Worm (Caenorhabditis elegans) whole organism, young adult: ENCODE data around the gene T09F5.10.

ENCODE experiments used
- B0261.1 ChIP-seq: sonication (generic microtip); optimal IDR thresholded peaks from 2 replicates; lab custom pipeline; 2016; ENCODE audit warnings: mild to moderate bottlenecking, missing genetic modification characterization, moderate library complexity, missing compliant biosample characterization
- C06A6.2 ChIP-seq: fragments of 200-800 bp; sonication (Bioruptor generic); conservative IDR thresholded peaks from 2 replicates; pipeline ENCODE4 v1.3.6; 2022; ENCODE audit warnings: missing genetic modification characterization, missing compliant biosample characterization
- D2030.7 ChIP-seq: fragments of 200-800 bp; sonication (Bioruptor generic); IDR thresholded peaks from 2 replicates; pipeline ENCODE4 v1.3.6; 2022; ENCODE audit warnings: missing genetic modification reagents, missing genetic modification characterization, missing compliant biosample characterization
- F23B12.7 ChIP-seq: sonication (generic microtip); optimal IDR thresholded peaks from 2 replicates; lab custom pipeline; 2017; ENCODE audit warnings: missing genetic modification characterization, mild to moderate bottlenecking, missing compliant biosample characterization, antibody characterized with exemption, moderate library complexity; ENCODE audit not compliant: insufficient read depth
- F39B2.1 ChIP-seq: fragments of 200-800 bp; sonication (Bioruptor generic); IDR thresholded peaks from 2 replicates; pipeline ENCODE4 v1.3.6; 2022; ENCODE audit warnings: missing genetic modification reagents, missing genetic modification characterization, missing compliant biosample characterization
- F52B5.7 ChIP-seq: sonication (generic microtip); optimal IDR thresholded peaks from 2 replicates; lab custom pipeline; 2016; ENCODE audit warnings: mild to moderate bottlenecking, missing genetic modification characterization, missing compliant biosample characterization
- F55B11.4 ChIP-seq: sonication (generic microtip); optimal IDR thresholded peaks from 2 replicates; lab custom pipeline; 2016; ENCODE audit warnings: missing compliant biosample characterization, missing genetic modification characterization, borderline replicate concordance; ENCODE audit not compliant: insufficient read depth
- F57A8.1 ChIP-seq: fragments of 200-800 bp; sonication (Bioruptor generic); optimal IDR thresholded peaks from 2 replicates; lab custom pipeline; 2018; ENCODE audit warnings: mild to moderate bottlenecking, missing genetic modification characterization, moderate library complexity, missing compliant biosample characterization
- K11D2.4 ChIP-seq: fragments of 200-800 bp; sonication (Bioruptor generic); IDR thresholded peaks from 2 replicates; pipeline ENCODE4 v1.3.6; 2022; ENCODE audit warnings: missing genetic modification reagents, missing genetic modification characterization, missing compliant biosample characterization
- T26A5.8 ChIP-seq: sonication (generic microtip); optimal IDR thresholded peaks from 2 replicates; lab custom pipeline; 2016; ENCODE audit warnings: missing genetic modification characterization, missing compliant biosample characterization
- Y53G8AR.9 ChIP-seq: fragments of 200-800 bp; sonication (Bioruptor generic); conservative IDR thresholded peaks from 2 replicates; pipeline ENCODE4 v1.3.6; 2022; ENCODE audit warnings: missing genetic modification reagents, missing genetic modification characterization, missing compliant biosample characterization
- Y79H2A.3 ChIP-seq: fragments of 200-800 bp; sonication (Bioruptor generic); conservative IDR thresholded peaks from 2 replicates; pipeline ENCODE4 v1.3.6; 2022; ENCODE audit warnings: missing genetic modification reagents, missing genetic modification characterization, missing compliant biosample characterization
- Y95B8A.8 ChIP-seq: fragments of 200-800 bp; sonication (Bioruptor generic); IDR thresholded peaks from 2 replicates; pipeline ENCODE4 v1.3.6; 2022; ENCODE audit warnings: missing genetic modification reagents, missing genetic modification characterization, missing compliant biosample characterization
- aptf-2 ChIP-seq: fragments of 200-800 bp; sonication (Bioruptor generic); conservative IDR thresholded peaks from 2 replicates; pipeline ENCODE4 v1.3.6; 2022; ENCODE audit warnings: missing genetic modification reagents, missing genetic modification characterization, missing compliant biosample characterization
- attf-5 ChIP-seq: fragments of 200-800 bp; sonication (Bioruptor generic); optimal IDR thresholded peaks from 2 replicates; lab custom pipeline; 2018; ENCODE audit warnings: mild to moderate bottlenecking, missing genetic modification characterization, missing compliant biosample characterization
- ceh-100 ChIP-seq: fragments of 200-800 bp; sonication (Bioruptor generic); IDR thresholded peaks from 2 replicates; pipeline ENCODE4 v1.3.6; 2022; ENCODE audit warnings: missing genetic modification reagents, missing genetic modification characterization, missing compliant biosample characterization
- ceh-27 ChIP-seq: fragments of 200-800 bp; sonication (Bioruptor generic); optimal IDR thresholded peaks from 2 replicates; lab custom pipeline; 2018; ENCODE audit warnings: mild to moderate bottlenecking, missing genetic modification characterization, moderate library complexity, missing compliant biosample characterization
- ceh-58 ChIP-seq: fragments of 200-800 bp; sonication (Bioruptor generic); IDR thresholded peaks from 2 replicates; pipeline ENCODE4 v1.3.6; 2022; ENCODE audit warnings: missing genetic modification characterization, missing compliant biosample characterization
- die-1 ChIP-seq: sonication (generic microtip); optimal IDR thresholded peaks from 2 replicates; lab custom pipeline; 2016; ENCODE audit warnings: missing genotype, mild to moderate bottlenecking, missing genetic modification characterization, missing compliant biosample characterization
- dox-1 ChIP-seq: fragments of 200-800 bp; sonication (Bioruptor generic); IDR thresholded peaks from 2 replicates; pipeline ENCODE4 v1.3.6; 2022; ENCODE audit warnings: missing genetic modification reagents, missing genetic modification characterization, missing compliant biosample characterization
- dpl-1 ChIP-seq: fragments of 150-350 bp; optimal IDR thresholded peaks from 2 replicates; lab custom pipeline; 2014; ENCODE audit warnings: missing biosample characterization, missing genetic modification reagents, missing genetic modification characterization
- egl-44 ChIP-seq: fragments of 200-800 bp; sonication (Bioruptor generic); IDR thresholded peaks from 2 replicates; pipeline ENCODE4 v1.3.6; 2022; ENCODE audit warnings: missing genetic modification reagents, missing genetic modification characterization, missing compliant biosample characterization
- him-1 ChIP-seq: sonication (generic microtip); optimal IDR thresholded peaks from 2 replicates; lab custom pipeline; 2016; ENCODE audit warnings: missing genotype, missing genetic modification reagents, missing genetic modification characterization, missing compliant biosample characterization
- hsf-1 ChIP-seq: fragments of 200-800 bp; sonication (Bioruptor generic); IDR thresholded peaks from 2 replicates; pipeline ENCODE4 v1.3.6; 2022; ENCODE audit warnings: missing genetic modification reagents, missing genetic modification characterization, missing compliant biosample characterization
- let-607 ChIP-seq, 2 experiments: fragments of 200-800 bp in 1 of 2; sonication (Bioruptor generic) in 1 of 2; sonication (generic microtip) in 1 of 2; optimal IDR thresholded peaks; 2 replicates each; lab custom pipeline; 2016 to 2018; ENCODE audit warnings: mild to moderate bottlenecking in 2 of 2, missing compliant biosample characterization in 2 of 2, missing genetic modification characterization in 2 of 2, moderate library complexity in 2 of 2, missing genotype in 1 of 2
- lin-40 ChIP-seq: sonication (generic microtip); optimal IDR thresholded peaks from 2 replicates; lab custom pipeline; 2016; ENCODE audit warnings: missing genetic modification characterization, mild to moderate bottlenecking, missing compliant biosample characterization, missing genotype, missing genetic modification reagents
- madf-6 ChIP-seq: fragments of 200-800 bp; sonication (Bioruptor generic); IDR thresholded peaks from 2 replicates; pipeline ENCODE4 v1.3.6; 2022; ENCODE audit warnings: missing genetic modification reagents, missing genetic modification characterization, missing compliant biosample characterization
- madf-8 ChIP-seq: fragments of 200-800 bp; sonication (Bioruptor generic); conservative IDR thresholded peaks from 2 replicates; pipeline ENCODE4 v1.3.6; 2022; ENCODE audit warnings: missing genetic modification reagents, missing genetic modification characterization, missing compliant biosample characterization
- mel-28 ChIP-seq: sonication (generic microtip); optimal IDR thresholded peaks from 2 replicates; lab custom pipeline; 2016; ENCODE audit warnings: borderline replicate concordance, mild to moderate bottlenecking, missing genetic modification characterization, missing compliant biosample characterization
- mes-4 ChIP-seq: sonication (generic microtip); optimal IDR thresholded peaks from 2 replicates; lab custom pipeline; 2016; ENCODE audit warnings: missing genotype, missing genetic modification characterization, missing compliant biosample characterization
- nfya-1 ChIP-seq: sonication (generic microtip); optimal IDR thresholded peaks from 2 replicates; lab custom pipeline; 2017; ENCODE audit warnings: antibody characterized with exemption, missing compliant biosample characterization, missing genetic modification characterization, borderline replicate concordance; ENCODE audit not compliant: insufficient read depth
- nfya-2 ChIP-seq: fragments of 200-800 bp; sonication (Bioruptor generic); IDR thresholded peaks from 2 replicates; pipeline ENCODE4 v1.3.6; 2022; ENCODE audit warnings: missing genetic modification reagents, missing genetic modification characterization, missing compliant biosample characterization
- pbrm-1 ChIP-seq: fragments of 200-800 bp; sonication (Bioruptor generic); IDR thresholded peaks from 2 replicates; pipeline ENCODE4 v1.3.6; 2022; ENCODE audit warnings: missing genetic modification reagents, missing genetic modification characterization, missing compliant biosample characterization
- rpc-1 ChIP-seq, 2 experiments: fragments of 150-350 bp in 1 of 2; sonication (generic microtip) in 1 of 2; optimal IDR thresholded peaks; 2 replicates each; lab custom pipeline; 2014 to 2018; ENCODE audit warnings: missing biosample characterization in 1 of 2, missing genetic modification characterization in 1 of 2, missing genetic modification reagents in 1 of 2, missing genotype in 1 of 2
- snpc-1.1 ChIP-seq: sonication (generic microtip); optimal IDR thresholded peaks from 2 replicates; lab custom pipeline; 2017; ENCODE audit warnings: missing genetic modification characterization, mild to moderate bottlenecking, missing compliant biosample characterization, antibody characterized with exemption, moderate library complexity, missing genotype, missing genetic modification reagents; ENCODE audit not compliant: insufficient read depth
- snpc-4 ChIP-seq, 5 experiments: fragments of 150-350 bp in 1 of 5; sonication (generic microtip) in 4 of 5; optimal IDR thresholded peaks; 2 replicates each; lab custom pipeline; 2014 to 2018; ENCODE audit warnings: missing genetic modification characterization in 5 of 5, missing biosample characterization in 3 of 5, antibody characterized with exemption in 2 of 5, mild to moderate bottlenecking in 2 of 5, missing compliant biosample characterization in 2 of 5, missing genotype in 2 of 5, moderate library complexity in 2 of 5, missing genetic modification reagents in 1 of 5
- sptf-2 ChIP-seq: fragments of 200-800 bp; sonication (Bioruptor generic); optimal IDR thresholded peaks from 2 replicates; lab custom pipeline; 2018; ENCODE audit warnings: mild to moderate bottlenecking, missing genetic modification characterization, missing compliant biosample characterization
- tbx-9 ChIP-seq: sonication (generic microtip); optimal IDR thresholded peaks from 2 replicates; lab custom pipeline; 2016; ENCODE audit warnings: borderline replicate concordance, missing genetic modification characterization, inconsistent platforms, missing compliant biosample characterization
- tlf-1 ChIP-seq: fragments of 200-800 bp; sonication (Bioruptor generic); optimal IDR thresholded peaks from 2 replicates; lab custom pipeline; 2018; ENCODE audit warnings: mild to moderate bottlenecking, missing genetic modification characterization, missing compliant biosample characterization
- unc-62 ChIP-seq: fragments of 150-350 bp; optimal IDR thresholded peaks from 2 replicates; lab custom pipeline; 2014; ENCODE audit warnings: missing biosample characterization, missing genetic modification reagents, missing genetic modification characterization
- ztf-26 ChIP-seq: sonication (generic microtip); optimal IDR thresholded peaks from 2 replicates; lab custom pipeline; 2017; ENCODE audit warnings: missing genetic modification characterization, missing compliant biosample characterization

Gene T09F5.10

ce11 chrV:15186259-15186927, 6.5 kb downstream of the T09F5.10 start, which contains the start of gene Y75B12B.3 (continued):
- TF ChIP-seq nfya-1 (tag; lab: Kevin White, UChicago): no peak
- TF ChIP-seq Y79H2A.3 (GFP tag; lab: Robert Waterston, UW): 0 out of 2 replicates have a peak, but pooled peaks have one; percentile 32
- TF ChIP-seq die-1: peak; percentile 36
- peak; percentile 73 for TF ChIP-seq madf-6 (GFP tag; lab: Robert Waterston, UW)
- TF ChIP-seq tbx-9 (tag; lab: Kevin White, UChicago): no peak
- TF ChIP-seq Y95B8A.8 (GFP tag; lab: Robert Waterston, UW): 0 out of 2 replicates have a peak, but pooled peaks have one; percentile 5
- TF ChIP-seq ceh-58: no peak
- TF ChIP-seq Y53G8AR.9: peak; percentile 67; the same call in 1 of the 2 replicates
- no peak for TF ChIP-seq F55B11.4
- peak; percentile 24 for TF ChIP-seq T26A5.8 (tag; lab: Kevin White, UChicago)
- TF ChIP-seq dox-1 (GFP tag; lab: Robert Waterston, UW): peak; percentile 32; the same call in 1 of the 2 replicates
- peak; percentile 83 for TF ChIP-seq hsf-1 (GFP tag; lab: Robert Waterston, UW)
- peak; percentile 47; the same call in 1 of the 2 replicates for TF ChIP-seq ceh-100 (GFP tag; lab: Robert Waterston, UW)
- TF ChIP-seq D2030.7 (GFP tag; lab: Robert Waterston, UW): no peak
- no peak for TF ChIP-seq rpc-1 (optimal IDR thresholded peaks at IDR 0.05; lab: Kevin White, UChicago)
- no peak for TF ChIP-seq rpc-1 (tag; optimal IDR thresholded peaks at IDR 0.05; lab: Kevin White, UChicago)

ce11 chrV:15187083-15188057, 7.5 kb downstream of the T09F5.10 start, which contains the start of the genes cyn-7 and bath-36:
cyn-7 (minus strand) TSS chrV:15187378.
bath-36 (plus strand) TSS chrV:15187888.
- TF ChIP-seq K11D2.4: peak; percentile 71; the same call in 1 of the 2 replicates
- TF ChIP-seq F23B12.7 (tag; lab: Kevin White, UChicago): peak; percentile 67
- peak; percentile 52 for TF ChIP-seq dpl-1 (GFP tag; lab: Kevin White, UChicago)
- TF ChIP-seq him-1 (tag; lab: Kevin White, UChicago): no peak
- TF ChIP-seq mel-28: no peak
- TF ChIP-seq nfya-1 (tag; lab: Kevin White, UChicago): no peak
- no peak for TF ChIP-seq snpc-4 (GFP tag; optimal IDR thresholded peaks at IDR 0.05; lab: Kevin White, UChicago)
- peak in 2 of 4 experiments; percentile 68 to 71 for TF ChIP-seq snpc-4 (tag; optimal IDR thresholded peaks at IDR 0.05; lab: Kevin White, UChicago)
- TF ChIP-seq ztf-26 (tag; lab: Kevin White, UChicago): peak; percentile 49
- peak; percentile 81 for TF ChIP-seq pbrm-1 (GFP tag; lab: Robert Waterston, UW)
- TF ChIP-seq tbx-9 (tag; lab: Kevin White, UChicago): no peak
- peak; percentile 86 for TF ChIP-seq tlf-1 (GFP tag; lab: Kevin White, UChicago)
- no peak for TF ChIP-seq mes-4 (tag; lab: Kevin White, UChicago)
- no peak for TF ChIP-seq aptf-2
- TF ChIP-seq nfya-2: no peak
- TF ChIP-seq madf-8 (GFP tag; lab: Robert Waterston, UW): peak; percentile 67
- TF ChIP-seq F39B2.1 (GFP tag; lab: Robert Waterston, UW): no peak
- no peak for TF ChIP-seq sptf-2 (GFP tag; lab: Kevin White, UChicago)
- TF ChIP-seq attf-5 (GFP tag; lab: Kevin White, UChicago): peak; percentile 56
- TF ChIP-seq F57A8.1: no peak
- no peak for TF ChIP-seq egl-44 (GFP tag; lab: Robert Waterston, UW)
- peak; percentile 90 for TF ChIP-seq madf-6 (GFP tag; lab: Robert Waterston, UW)
- peak in 1 of 2 experiments; percentile 63 for TF ChIP-seq let-607 (tag; optimal IDR thresholded peaks at IDR 0.05; lab: Kevin White, UChicago)
- no peak for TF ChIP-seq F52B5.7 (tag; lab: Kevin White, UChicago)
- TF ChIP-seq C06A6.2: 0 out of 2 replicates have a peak, but pooled peaks have one; percentile 31
- TF ChIP-seq B0261.1 (tag; lab: Kevin White, UChicago): peak; percentile 7
- TF ChIP-seq unc-62: no peak
- peak; percentile 85 for TF ChIP-seq lin-40 (tag; lab: Kevin White, UChicago)
- no peak for TF ChIP-seq snpc-1.1 (tag; lab: Kevin White, UChicago)
- TF ChIP-seq ceh-27 (GFP tag; lab: Kevin White, UChicago): no peak
